Fruit fly (Drosophila melanogaster): ENCODE results near the gene Wnt4.

DNA sequence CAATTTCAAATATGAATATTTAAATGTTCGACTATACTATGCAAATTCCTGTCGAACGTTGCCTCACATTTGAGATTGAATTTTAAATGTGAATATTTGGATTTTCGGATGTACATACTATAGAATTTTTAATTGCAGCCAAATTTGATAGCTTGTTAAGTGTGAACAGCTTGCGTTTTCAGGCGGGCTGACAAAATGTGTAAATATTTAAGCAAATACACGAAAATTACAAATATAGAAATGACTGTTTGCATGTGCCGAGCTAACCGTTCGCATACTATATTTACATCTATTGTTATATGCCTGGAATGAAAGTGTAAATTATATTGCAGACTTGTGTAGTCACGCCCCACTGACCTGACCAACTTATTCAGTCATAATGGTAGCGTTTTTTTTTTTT is 61.3 kb downstream of the Wnt4 start:
- TF ChIP-seq CrebA (GFP tag; optimal IDR thresholded peaks at IDR 0.05; ENCODE audit: borderline replicate concordance) (no peak), sv (GFP tag; optimal IDR thresholded peaks at IDR 0.05) (no peak), br (GFP tag; optimal IDR thresholded peaks at IDR 0.05) (no peak), fru (GFP tag; optimal IDR thresholded peaks at IDR 0.05) (no peak), Abd-B (GFP tag; optimal IDR thresholded peaks at IDR 0.05) (no peak), psq (GFP tag; optimal IDR thresholded peaks at IDR 0.05) (no peak), jim (GFP tag; optimal IDR thresholded peaks at IDR 0.05) (no peak), Myc (optimal IDR thresholded peaks at IDR 0.05) (no peak), brk (GFP tag; optimal IDR thresholded peaks at IDR 0.05) (no peak)
